Worm (Caenorhabditis elegans) whole organism, young adult: ENCODE data around the gene tbx-31.

ENCODE experiments used
- him-1 ChIP-seq: sonication (generic microtip); optimal IDR thresholded peaks from 2 replicates; lab custom pipeline; 2016; ENCODE audit warnings: missing genotype, missing genetic modification reagents, missing genetic modification characterization, missing compliant biosample characterization
- let-526 ChIP-seq: fragments of 200-800 bp; sonication (Bioruptor generic); IDR thresholded peaks from 2 replicates; pipeline ENCODE4 v1.3.6; 2022; ENCODE audit warnings: missing genetic modification reagents, missing genetic modification characterization, missing compliant biosample characterization
- madf-10 ChIP-seq: sonication (generic microtip); optimal IDR thresholded peaks from 2 replicates; lab custom pipeline; 2016; ENCODE audit warnings: mild to moderate bottlenecking, missing genetic modification characterization, missing compliant biosample characterization
- nhr-90 ChIP-seq: sonication (generic microtip); optimal IDR thresholded peaks from 2 replicates; lab custom pipeline; 2016; ENCODE audit warnings: missing genotype, mild to moderate bottlenecking, missing genetic modification characterization, missing compliant biosample characterization
- zfh-2 ChIP-seq: fragments of 200-800 bp; sonication (Bioruptor generic); conservative IDR thresholded peaks from 2 replicates; pipeline ENCODE4 v1.3.6; 2022; ENCODE audit warnings: missing genetic modification reagents, missing genetic modification characterization, missing compliant biosample characterization

DNA sequence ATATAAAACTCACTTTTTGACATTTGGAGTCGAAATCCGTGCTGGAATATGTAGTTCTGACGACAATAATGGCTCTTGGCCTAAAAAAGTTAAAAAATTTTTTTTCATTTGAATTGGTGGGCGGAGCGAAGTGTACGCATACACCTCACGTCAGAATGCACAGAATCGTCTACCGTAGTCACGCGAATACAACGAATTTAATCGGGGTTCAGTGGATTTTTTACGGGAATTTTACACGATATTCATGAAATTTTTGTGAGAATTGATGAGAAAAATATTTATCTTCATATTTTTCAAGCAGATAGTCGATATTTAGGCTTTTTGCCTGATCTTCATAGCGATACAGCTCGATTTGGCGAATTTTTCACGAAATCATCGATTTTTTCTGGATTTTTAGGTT is 5.2 kb downstream of the tbx-31 start, which contains the start of gene R09H3.3:
- no peak for TF ChIP-seq him-1 (tag; lab: Kevin White, UChicago)
- TF ChIP-seq let-526 (GFP tag; lab: Robert Waterston, UW) = no peak
- TF ChIP-seq zfh-2 (GFP tag; lab: Robert Waterston, UW) = no peak
- no peak for TF ChIP-seq nhr-90 (tag; lab: Kevin White, UChicago)
- no peak for TF ChIP-seq madf-10
